Fruit fly (Drosophila melanogaster): ENCODE measurements around the gene CG42750.

Gene CG42750

dm6 chr2L:18137591-18138247, 137.9 kb downstream of the CG42750 start, which contains the start of gene kel (continued):
- TF ChIP-seq da (GFP tag; optimal IDR thresholded peaks at IDR 0.05) (no peak), Dll (GFP tag; IDR thresholded peaks at IDR 0.05; ENCODE audit: partially characterized antibody) (peak; percentile 73), CG2678 (tag; optimal IDR thresholded peaks at IDR 0.05) (peak; percentile 31), CG4820 (GFP tag; optimal IDR thresholded peaks at IDR 0.05) (peak; percentile 10), bigmax (GFP tag; optimal IDR thresholded peaks at IDR 0.05) (peak; percentile 35), Ets65A (GFP tag) (peak; percentile 45), YL-1 (GFP tag; optimal IDR thresholded peaks at IDR 0.05) (peak; percentile 78), CG3995 (GFP tag; optimal IDR thresholded peaks at IDR 0.05) (peak; percentile 49), Stat92E (GFP tag; optimal IDR thresholded peaks at IDR 0.05) (peak in 1 of 3 experiments; percentile 60), Lim3 (GFP tag; IDR thresholded peaks at IDR 0.05) (no peak), CG34224 (GFP tag; IDR thresholded peaks at IDR 0.05; ENCODE audit: partially characterized antibody) (peak; percentile 63; the same call in 1 of the 3 replicates), CG1603 (tag; optimal IDR thresholded peaks at IDR 0.05) (peak; percentile 76), CG11085 (GFP tag; IDR thresholded peaks at IDR 0.05) (peak; percentile 13; the same call in 1 of the 2 replicates), NC2α (GFP tag; optimal IDR thresholded peaks at IDR 0.05) (no peak), CG18764 (GFP tag; optimal IDR thresholded peaks at IDR 0.05) (no peak), dm (GFP tag; optimal IDR thresholded peaks at IDR 0.05) (peak; percentile 61), CHES-1-like (GFP tag; optimal IDR thresholded peaks at IDR 0.05) (peak; percentile 51), Vsx1 (GFP tag; optimal IDR thresholded peaks at IDR 0.05) (peak; percentile 18), MTF-1 (GFP tag; optimal IDR thresholded peaks at IDR 0.05; ENCODE audit: borderline replicate concordance) (peak; percentile 74), Hmx (GFP tag; optimal IDR thresholded peaks at IDR 0.05) (no peak), CG33213 (GFP tag; optimal IDR thresholded peaks at IDR 0.05) (peak; percentile 61), CrebB (tag; optimal IDR thresholded peaks at IDR 0.05) (peak; percentile 76), CG4707 (GFP tag; optimal IDR thresholded peaks at IDR 0.05) (peak; percentile 15), unpg (GFP tag; optimal IDR thresholded peaks at IDR 0.05) (peak; percentile 41), pan (optimal IDR thresholded peaks at IDR 0.05) (no peak), pan (GFP tag; optimal IDR thresholded peaks at IDR 0.05 in 1 of 2, IDR thresholded peaks at IDR 0.05 in 1 of 2) (peak in 1 of 2 experiments; percentile 29), shn (GFP tag; optimal IDR thresholded peaks at IDR 0.05) (peak; percentile 12), al (GFP tag; IDR thresholded peaks at IDR 0.05) (no peak), BtbVII (GFP tag; optimal IDR thresholded peaks at IDR 0.05) (peak; percentile 51), CG6272 (GFP tag; IDR thresholded peaks at IDR 0.05) (no peak), nerfin-2 (GFP tag; IDR thresholded peaks at IDR 0.05; ENCODE audit: partially characterized antibody) (peak; percentile 61), grau (tag; optimal IDR thresholded peaks at IDR 0.05) (peak; percentile 41), HLH3B (GFP tag; IDR thresholded peaks at IDR 0.05) (peak; percentile 38; the same call in 1 of the 2 replicates), H2.0 (GFP tag; IDR thresholded peaks at IDR 0.05) (no peak), bsh (GFP tag; optimal IDR thresholded peaks at IDR 0.05) (peak in 1 of 2 experiments; percentile 33), CG8765 (GFP tag; IDR thresholded peaks at IDR 0.05) (no peak), CG12299 (tag; optimal IDR thresholded peaks at IDR 0.05) (peak; percentile 57), NfI (GFP tag; optimal IDR thresholded peaks at IDR 0.05) (peak; percentile 40), onecut (GFP tag; IDR thresholded peaks at IDR 0.05) (peak; percentile 42), CG12769 (tag; optimal IDR thresholded peaks at IDR 0.05) (peak; percentile 53), chinmo (GFP tag; IDR thresholded peaks at IDR 0.05; ENCODE audit: partially characterized antibody) (peak; percentile 65; the same call in 1 of the 4 replicates), fu2 (GFP tag; optimal IDR thresholded peaks at IDR 0.05) (no peak), sc (optimal IDR thresholded peaks at IDR 0.05) (no peak), sc (GFP tag; optimal IDR thresholded peaks at IDR 0.05) (no peak), Dad (GFP tag; optimal IDR thresholded peaks at IDR 0.05) (peak; percentile 52), BEAF-32 (GFP tag; optimal IDR thresholded peaks at IDR 0.05) (peak; percentile 61), CG13624 (GFP tag; optimal IDR thresholded peaks at IDR 0.05) (peak; percentile 42), CG7928 (GFP tag; optimal IDR thresholded peaks at IDR 0.05) (no peak), HmgD (GFP tag; optimal IDR thresholded peaks at IDR 0.05) (peak; percentile 37)

Data from whole organism, embryonic.